ENCODE assay signal across 1 fruit fly cellular context in genomic region chrX:7571200-7571599, dm6.
TF ChIP-seq lines count a peak whose summit lies in the region.

No protein-coding gene starts in this region.

TF ChIP-seq in whole organism, embryonic, 481 proteins besides CTCF, POLR2A, EP300 and RAD21 (continued from another document):
- TF ChIP-seq zfh2 (GFP tag; optimal IDR thresholded peaks at IDR 0.05; lab: Kevin White, UChicago): no peak
- TF ChIP-seq nerfin-1 (tag; optimal IDR thresholded peaks at IDR 0.05; lab: Kevin White, UChicago): no peak
- TF ChIP-seq org-1 (GFP tag; optimal IDR thresholded peaks at IDR 0.05; lab: Kevin White, UChicago): peak; percentile 26
- no peak for TF ChIP-seq Hr39 (optimal IDR thresholded peaks at IDR 0.05; lab: Kevin White, UChicago)
- peak; percentile 37 for TF ChIP-seq CG16815 (GFP tag; optimal IDR thresholded peaks at IDR 0.05; lab: Kevin White, UChicago)
- no peak for TF ChIP-seq MTF-1 (GFP tag; optimal IDR thresholded peaks at IDR 0.05; lab: Kevin White, UChicago; ENCODE audit: borderline replicate concordance)
- TF ChIP-seq CG17829 (tag; optimal IDR thresholded peaks at IDR 0.05; lab: Kevin White, UChicago): peak; percentile 52
- no peak for TF ChIP-seq CG9215 (GFP tag; IDR thresholded peaks at IDR 0.05; lab: Robert Waterston, UW)
- TF ChIP-seq Scr (GFP tag; IDR thresholded peaks at IDR 0.05; lab: Robert Waterston, UW; ENCODE audit: partially characterized antibody): no peak
- no peak for TF ChIP-seq insv (GFP tag; optimal IDR thresholded peaks at IDR 0.05; lab: Kevin White, UChicago)
- TF ChIP-seq Aef1 (GFP tag; IDR thresholded peaks at IDR 0.05; lab: Robert Waterston, UW): no peak
- no peak for TF ChIP-seq CG14667 (GFP tag; IDR thresholded peaks at IDR 0.05; lab: Robert Waterston, UW)
- no peak for TF ChIP-seq ato (GFP tag; IDR thresholded peaks at IDR 0.05; lab: Robert Waterston, UW; ENCODE audit: partially characterized antibody)
- no peak for TF ChIP-seq ro (GFP tag; IDR thresholded peaks at IDR 0.05; lab: Robert Waterston, UW)
- no peak for TF ChIP-seq Adf1 (GFP tag; IDR thresholded peaks at IDR 0.05; lab: Robert Waterston, UW)
- TF ChIP-seq CG18599 (GFP tag; optimal IDR thresholded peaks at IDR 0.05; lab: Kevin White, UChicago): peak; percentile 13
- peak; percentile 38 for TF ChIP-seq lilli (GFP tag; optimal IDR thresholded peaks at IDR 0.05; lab: Kevin White, UChicago)
- TF ChIP-seq CG7556 (GFP tag; optimal IDR thresholded peaks at IDR 0.05; lab: Kevin White, UChicago): peak; percentile 29
- TF ChIP-seq dysf (GFP tag; IDR thresholded peaks at IDR 0.05; lab: Robert Waterston, UW): peak; percentile 43; the same call in 1 of the 3 replicates
- TF ChIP-seq CG1792 (GFP tag; optimal IDR thresholded peaks at IDR 0.05; lab: Kevin White, UChicago): no peak
- no peak for TF ChIP-seq CG30020 (tag; optimal IDR thresholded peaks at IDR 0.05; lab: Kevin White, UChicago)
- TF ChIP-seq CG12391 (tag; optimal IDR thresholded peaks at IDR 0.05; lab: Kevin White, UChicago): peak; percentile 57
- TF ChIP-seq gt (GFP tag; IDR thresholded peaks at IDR 0.05; lab: Robert Waterston, UW): no peak
- peak; percentile 14 for TF ChIP-seq gsb-n (tag; optimal IDR thresholded peaks at IDR 0.05; lab: Kevin White, UChicago)
- TF ChIP-seq Hr51 (GFP tag; optimal IDR thresholded peaks at IDR 0.05; lab: Kevin White, UChicago): peak in 1 of 2 experiments; percentile 32
- peak; percentile 53 for TF ChIP-seq Blimp-1 (GFP tag; optimal IDR thresholded peaks at IDR 0.05; lab: Kevin White, UChicago)
- peak; percentile 39 for TF ChIP-seq D19A (tag; optimal IDR thresholded peaks at IDR 0.05; lab: Kevin White, UChicago)
- TF ChIP-seq CG8944 (GFP tag; optimal IDR thresholded peaks at IDR 0.05; lab: Kevin White, UChicago): no peak
- no peak for TF ChIP-seq Meics (GFP tag; optimal IDR thresholded peaks at IDR 0.05; lab: Kevin White, UChicago)
- TF ChIP-seq Lhr (GFP tag; optimal IDR thresholded peaks at IDR 0.05; lab: Kevin White, UChicago): no peak
- TF ChIP-seq pros (GFP tag; optimal IDR thresholded peaks at IDR 0.05; lab: Kevin White, UChicago): no peak
- TF ChIP-seq CG17361 (GFP tag; IDR thresholded peaks at IDR 0.05; lab: Robert Waterston, UW): peak; percentile 52; the same call in 2 of the 3 replicates
- TF ChIP-seq ssp (GFP tag; IDR thresholded peaks at IDR 0.05; lab: Robert Waterston, UW): no peak
- no peak for TF ChIP-seq Dll (GFP tag; IDR thresholded peaks at IDR 0.05; lab: Robert Waterston, UW; ENCODE audit: partially characterized antibody)
- TF ChIP-seq Gug (GFP tag; IDR thresholded peaks at IDR 0.05; lab: Robert Waterston, UW): peak; percentile 16; the same call in 1 of the 4 replicates
- TF ChIP-seq Dref (GFP tag; IDR thresholded peaks at IDR 0.05; lab: Robert Waterston, UW): no peak
- TF ChIP-seq Elba2 (GFP tag; optimal IDR thresholded peaks at IDR 0.05; lab: Kevin White, UChicago): no peak
- no peak for TF ChIP-seq CG14441 (GFP tag; IDR thresholded peaks at IDR 0.05; lab: Robert Waterston, UW)
- TF ChIP-seq az2 (GFP tag; optimal IDR thresholded peaks at IDR 0.05; lab: Kevin White, UChicago): peak; percentile 50
- no peak for TF ChIP-seq CG12071 (GFP tag; optimal IDR thresholded peaks at IDR 0.05; lab: Kevin White, UChicago)
- TF ChIP-seq tin (GFP tag; optimal IDR thresholded peaks at IDR 0.05; lab: Kevin White, UChicago): peak; percentile 50
- no peak for TF ChIP-seq CG11247 (GFP tag; IDR thresholded peaks at IDR 0.05; lab: Robert Waterston, UW)
- peak; percentile 58 for TF ChIP-seq CG31441 (GFP tag; IDR thresholded peaks at IDR 0.05; lab: Robert Waterston, UW)
- TF ChIP-seq CG2678 (tag; optimal IDR thresholded peaks at IDR 0.05; lab: Kevin White, UChicago): peak; percentile 42
- TF ChIP-seq CG17359 (tag; optimal IDR thresholded peaks at IDR 0.05; lab: Kevin White, UChicago): peak; percentile 47
- TF ChIP-seq stc (GFP tag; IDR thresholded peaks at IDR 0.05; lab: Robert Waterston, UW): peak; percentile 32; the same call in 1 of the 2 replicates
- peak; percentile 40 for TF ChIP-seq CG30403 (GFP tag; optimal IDR thresholded peaks at IDR 0.05; lab: Kevin White, UChicago)
- TF ChIP-seq lab (GFP tag; optimal IDR thresholded peaks at IDR 0.05; lab: Kevin White, UChicago): no peak
- TF ChIP-seq CG13894 (tag; optimal IDR thresholded peaks at IDR 0.05; lab: Kevin White, UChicago): no peak
- peak; percentile 27 for TF ChIP-seq CG2202 (tag; optimal IDR thresholded peaks at IDR 0.05; lab: Kevin White, UChicago)
- TF ChIP-seq CG8765 (GFP tag; IDR thresholded peaks at IDR 0.05; lab: Robert Waterston, UW): peak; percentile 24; the same call in 1 of the 2 replicates
- peak; percentile 64 for TF ChIP-seq phol (tag; optimal IDR thresholded peaks at IDR 0.05; lab: Kevin White, UChicago)
- no peak for TF ChIP-seq salm (tag; optimal IDR thresholded peaks at IDR 0.05; lab: Kevin White, UChicago)
- TF ChIP-seq mirr (GFP tag; optimal IDR thresholded peaks at IDR 0.05; lab: Kevin White, UChicago): no peak
- TF ChIP-seq pho (GFP tag; optimal IDR thresholded peaks at IDR 0.05; lab: Kevin White, UChicago): no peak
- no peak for TF ChIP-seq CG8290 (GFP tag; optimal IDR thresholded peaks at IDR 0.05; lab: Kevin White, UChicago)
- TF ChIP-seq CG8290 (tag; optimal IDR thresholded peaks at IDR 0.05; lab: Kevin White, UChicago): no peak
- no peak for TF ChIP-seq hkb (optimal IDR thresholded peaks at IDR 0.05; lab: Kevin White, UChicago)
- peak; percentile 31; the same call in 1 of the 2 replicates for TF ChIP-seq hkb (GFP tag; IDR thresholded peaks at IDR 0.05; lab: Robert Waterston, UW)
- TF ChIP-seq CG9876 (GFP tag; optimal IDR thresholded peaks at IDR 0.05; lab: Kevin White, UChicago): no peak
- TF ChIP-seq odd (GFP tag; optimal IDR thresholded peaks at IDR 0.05; lab: Kevin White, UChicago): no peak
- TF ChIP-seq CG7745 (tag; optimal IDR thresholded peaks at IDR 0.05; lab: Kevin White, UChicago): no peak
- TF ChIP-seq CG43689 (GFP tag; IDR thresholded peaks at IDR 0.05; lab: Robert Waterston, UW): no peak
- no peak for TF ChIP-seq wdn (GFP tag; IDR thresholded peaks at IDR 0.05; lab: Robert Waterston, UW)
- TF ChIP-seq CG2116 (GFP tag; optimal IDR thresholded peaks at IDR 0.05; lab: Kevin White, UChicago): no peak
- TF ChIP-seq gro (GFP tag; optimal IDR thresholded peaks at IDR 0.05; lab: Kevin White, UChicago): no peak
- TF ChIP-seq unpg (GFP tag; optimal IDR thresholded peaks at IDR 0.05; lab: Kevin White, UChicago): peak; percentile 57
- TF ChIP-seq her (GFP tag; optimal IDR thresholded peaks at IDR 0.05; lab: Kevin White, UChicago): no peak
- no peak for TF ChIP-seq CG12299 (tag; optimal IDR thresholded peaks at IDR 0.05; lab: Kevin White, UChicago)
- TF ChIP-seq HLH54F (GFP tag; optimal IDR thresholded peaks at IDR 0.05; lab: Kevin White, UChicago): no peak
- TF ChIP-seq CG2120 (GFP tag; optimal IDR thresholded peaks at IDR 0.05; lab: Kevin White, UChicago): no peak
